Fruit fly (Drosophila melanogaster) whole organism: ENCODE results near the gene CG1324.

Source experiments
- CG8478 ChIP-seq: fragments of >200 bp; optimal IDR thresholded peaks from 2 replicates; lab custom pipeline; 2018; ENCODE audit warnings: inconsistent platforms
- Dll ChIP-seq: fragments of >200 bp; optimal IDR thresholded peaks from 2 replicates; lab custom pipeline; 2017
- EcR ChIP-seq, 2 experiments: fragments of >200 bp; optimal IDR thresholded peaks; 2 replicates each; lab custom pipeline; 2017; ENCODE audit warnings: missing biosample characterization in 2 of 2, missing genetic modification characterization in 2 of 2, missing genetic modification reagents in 2 of 2
- pan ChIP-seq: fragments of >200 bp; optimal IDR thresholded peaks from 2 replicates; lab custom pipeline; 2017
- psq ChIP-seq: fragments of >200 bp; optimal IDR thresholded peaks from 2 replicates; lab custom pipeline; 2017
- usp ChIP-seq: fragments of >200 bp; optimal IDR thresholded peaks from 2 replicates; lab custom pipeline; 2017; ENCODE audit warnings: missing biosample characterization, missing genetic modification characterization, mixed read lengths

The CG1324 gene

DNA sequence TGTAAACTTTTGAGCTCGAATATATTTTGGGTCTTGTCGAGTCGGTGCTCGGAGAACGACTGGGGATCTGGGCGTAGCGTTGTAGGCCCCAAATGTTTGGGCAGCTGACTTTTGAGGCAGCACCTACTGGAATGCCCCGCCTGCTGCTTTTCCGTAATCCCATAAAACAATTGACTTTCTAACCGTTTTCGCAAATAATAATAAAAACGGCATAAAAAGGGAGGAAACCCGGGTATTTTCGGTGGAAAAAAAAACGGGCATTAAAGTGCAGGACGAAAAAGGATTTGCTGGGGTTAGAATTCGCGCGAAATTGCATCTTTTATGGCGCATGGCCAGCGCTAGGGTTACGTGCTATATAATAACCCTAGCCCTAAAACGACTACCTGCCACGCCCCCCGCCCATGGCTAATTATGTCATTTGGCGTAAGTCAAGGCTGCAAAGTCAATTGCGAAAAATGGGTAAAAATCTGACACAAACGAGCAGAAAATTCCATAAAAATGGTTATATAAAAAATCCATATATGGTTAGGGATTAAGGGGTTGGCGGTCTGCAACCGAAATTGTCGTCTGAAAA, at the start of gene CG1324:
CG1324 (minus strand) TSS at position 51 of the 574 bp plus-strand sequence.
- TF ChIP-seq CG8478 (lab: Kevin White, UChicago) (no peak), pan (no peak)

DNA sequence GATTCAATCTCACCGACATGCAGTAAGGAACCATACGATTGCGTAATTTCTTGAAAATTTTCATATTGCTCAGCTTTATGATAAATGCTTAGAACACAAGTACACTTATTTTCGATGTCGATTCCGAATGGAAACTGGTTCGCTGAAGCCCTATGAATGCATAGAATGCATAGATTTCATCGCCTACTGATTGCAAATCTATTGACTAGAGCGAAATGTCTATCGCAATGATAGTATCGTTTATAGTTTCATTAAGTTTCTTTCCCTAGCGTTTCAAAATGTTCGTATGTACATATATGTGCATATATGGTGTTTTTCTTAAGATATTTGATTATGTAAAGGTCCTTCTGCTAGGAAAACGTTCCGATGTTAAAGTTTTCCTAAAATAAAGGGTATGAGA, 45.4 kb upstream of the CG1324 start, which contains the start of gene CG32507:
CG32507 (minus strand) TSS at position 101 of the 400 bp plus-strand sequence.
- TF ChIP-seq psq (lab: Kevin White, UChicago): no peak
- no peak for TF ChIP-seq usp (GFP tag; lab: Kevin White, UChicago)
- no peak for TF ChIP-seq CG8478 (lab: Kevin White, UChicago)
- no peak for TF ChIP-seq pan

DNA sequence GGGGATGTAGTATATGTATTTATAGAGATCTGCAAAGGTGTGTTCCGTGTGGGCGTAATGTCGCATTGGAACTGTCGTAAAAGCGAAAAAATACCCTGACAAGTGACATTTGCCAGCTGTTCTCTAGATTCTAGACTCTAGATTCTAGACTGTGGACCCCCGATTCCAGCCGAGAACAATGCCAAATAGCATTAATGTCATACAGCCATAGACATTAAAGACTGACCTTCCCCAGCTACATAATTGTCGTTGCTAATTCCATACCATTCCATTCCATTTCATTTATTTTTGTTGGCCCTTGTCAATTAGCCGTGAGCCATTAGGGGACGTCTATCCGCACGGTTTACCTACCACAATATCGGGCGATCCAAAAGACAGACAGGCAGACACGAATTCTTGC, 40.5 kb upstream of the CG1324 start:
- TF ChIP-seq pan: no peak
- TF ChIP-seq usp (GFP tag; lab: Kevin White, UChicago): no peak
- TF ChIP-seq Dll (lab: Kevin White, UChicago): no peak
- no peak for TF ChIP-seq EcR (GFP tag; optimal IDR thresholded peaks at IDR 0.05; lab: Kevin White, UChicago)
- no peak for TF ChIP-seq CG8478 (lab: Kevin White, UChicago)
- TF ChIP-seq psq (lab: Kevin White, UChicago): no peak

DNA sequence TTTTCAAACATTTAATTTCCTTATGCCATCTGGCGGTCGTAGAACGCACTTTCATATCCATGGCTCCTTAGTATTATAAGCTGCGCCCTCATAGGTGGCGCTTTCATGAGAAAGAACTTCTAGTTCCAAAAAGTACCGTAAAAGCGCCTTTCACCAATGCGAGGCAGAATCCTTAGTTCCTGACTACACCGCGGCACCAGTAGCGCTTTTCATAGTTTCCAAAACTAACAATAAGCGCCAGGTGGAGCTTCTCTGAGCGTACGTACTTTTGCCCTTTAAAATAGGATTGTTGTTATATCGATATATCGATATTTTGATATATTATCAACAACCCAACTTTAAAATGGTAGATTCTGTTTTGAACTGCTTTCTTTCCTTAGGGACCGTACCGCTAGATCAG, 24.7 kb upstream of the CG1324 start:
- no peak for TF ChIP-seq EcR (GFP tag; optimal IDR thresholded peaks at IDR 0.05; lab: Kevin White, UChicago)
- TF ChIP-seq CG8478 (lab: Kevin White, UChicago): no peak
- no peak for TF ChIP-seq Dll (lab: Kevin White, UChicago)
- no peak for TF ChIP-seq pan
- no peak for TF ChIP-seq psq (lab: Kevin White, UChicago)

DNA sequence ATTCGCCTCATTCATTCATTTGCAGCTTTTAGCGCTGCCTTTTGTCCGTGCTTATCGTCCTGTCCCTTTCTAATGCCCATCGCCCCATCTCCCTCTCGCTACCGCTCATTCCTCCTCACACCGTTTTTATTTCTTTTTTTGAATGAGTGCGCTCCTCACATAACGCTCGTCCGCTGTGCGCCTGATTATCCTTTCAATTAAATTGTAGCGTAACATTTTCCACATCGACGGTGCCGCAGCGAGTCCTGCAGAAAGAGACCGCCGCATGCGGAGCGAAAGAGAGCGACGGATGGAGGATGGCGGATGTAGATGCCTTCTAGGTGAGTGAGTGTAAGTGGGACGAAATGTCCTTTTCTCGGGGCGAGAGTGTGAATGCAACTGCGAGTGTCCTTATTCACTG, 21.2 kb upstream of the CG1324 start:
- TF ChIP-seq psq (lab: Kevin White, UChicago) (no peak), pan (no peak), CG8478 (lab: Kevin White, UChicago) (no peak), Dll (lab: Kevin White, UChicago) (no peak), usp (GFP tag; lab: Kevin White, UChicago) (no peak), EcR (GFP tag; optimal IDR thresholded peaks at IDR 0.05; lab: Kevin White, UChicago) (no peak)

DNA sequence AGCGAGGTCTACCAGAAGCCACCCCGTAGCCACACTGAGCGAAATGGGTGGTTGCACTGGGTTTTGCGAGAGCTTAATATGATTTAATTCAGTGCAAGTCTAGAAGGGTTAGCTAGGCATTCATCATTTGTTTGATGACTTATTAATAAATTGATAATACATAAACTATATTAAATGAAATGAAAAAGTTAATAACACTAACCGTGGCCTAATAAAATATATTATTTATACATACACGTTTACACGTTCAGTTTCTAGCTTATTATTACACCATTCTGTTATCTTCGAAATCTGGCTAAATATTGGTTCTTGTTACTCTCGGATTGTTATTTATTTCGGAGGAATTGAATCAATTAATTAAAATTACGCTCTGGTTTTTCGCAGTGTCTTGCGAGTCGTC, 20.7 kb upstream of the CG1324 start:
- no peak for TF ChIP-seq pan
- TF ChIP-seq CG8478 (lab: Kevin White, UChicago): no peak
- TF ChIP-seq Dll (lab: Kevin White, UChicago): no peak
- TF ChIP-seq psq (lab: Kevin White, UChicago): no peak

DNA sequence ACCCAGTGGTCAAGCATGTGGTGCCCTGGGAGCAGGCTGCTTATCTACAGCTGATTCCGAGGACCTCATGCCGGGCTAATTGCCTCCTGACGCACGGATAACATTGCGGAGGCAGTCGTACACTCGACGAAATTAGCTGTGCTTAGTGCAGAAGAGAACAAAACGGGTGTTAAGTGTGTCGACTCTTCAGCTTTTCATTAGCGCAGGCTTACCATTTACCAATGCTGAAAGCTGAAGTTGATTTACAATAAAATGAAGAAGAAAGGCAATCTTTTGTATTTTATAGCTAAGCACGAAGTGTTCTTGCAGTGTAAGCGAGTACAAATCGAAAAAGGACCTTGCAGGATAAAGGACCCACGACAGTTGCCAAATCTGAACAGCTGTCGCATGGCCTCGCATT, 17.4 kb upstream of the CG1324 start:
- TF ChIP-seq psq (lab: Kevin White, UChicago) (no peak), usp (GFP tag; lab: Kevin White, UChicago) (no peak), EcR (GFP tag; optimal IDR thresholded peaks at IDR 0.05; lab: Kevin White, UChicago) (no peak), pan (no peak), CG8478 (lab: Kevin White, UChicago) (no peak), Dll (lab: Kevin White, UChicago) (no peak)

DNA sequence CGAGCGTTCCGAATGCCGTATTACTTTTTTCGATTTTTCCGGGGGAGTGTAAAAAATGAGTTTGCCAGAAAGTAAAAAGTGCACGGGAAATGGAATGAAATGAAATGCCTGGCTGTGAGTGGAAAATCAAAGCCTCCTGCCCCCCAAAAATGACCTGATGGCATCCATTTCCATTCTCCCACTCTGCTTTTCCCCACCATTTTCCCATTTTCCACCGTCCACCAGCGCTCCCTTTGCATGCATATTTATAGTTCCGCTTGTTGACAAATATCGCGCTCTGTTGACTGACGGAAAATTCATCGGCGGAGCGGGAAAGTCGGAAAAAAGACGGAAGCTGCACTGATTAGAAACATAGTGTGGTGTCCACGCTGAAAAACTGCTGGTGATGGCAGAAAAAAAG, 10.1 kb upstream of the CG1324 start, which contains the start of gene CG15452:
CG15452 (minus strand) TSS at position 101 of the 400 bp plus-strand sequence.
- TF ChIP-seq pan (no peak), CG8478 (lab: Kevin White, UChicago) (no peak), EcR (GFP tag; optimal IDR thresholded peaks at IDR 0.05; lab: Kevin White, UChicago) (no peak), usp (GFP tag; lab: Kevin White, UChicago) (no peak), psq (lab: Kevin White, UChicago) (no peak), Dll (lab: Kevin White, UChicago) (no peak)

DNA sequence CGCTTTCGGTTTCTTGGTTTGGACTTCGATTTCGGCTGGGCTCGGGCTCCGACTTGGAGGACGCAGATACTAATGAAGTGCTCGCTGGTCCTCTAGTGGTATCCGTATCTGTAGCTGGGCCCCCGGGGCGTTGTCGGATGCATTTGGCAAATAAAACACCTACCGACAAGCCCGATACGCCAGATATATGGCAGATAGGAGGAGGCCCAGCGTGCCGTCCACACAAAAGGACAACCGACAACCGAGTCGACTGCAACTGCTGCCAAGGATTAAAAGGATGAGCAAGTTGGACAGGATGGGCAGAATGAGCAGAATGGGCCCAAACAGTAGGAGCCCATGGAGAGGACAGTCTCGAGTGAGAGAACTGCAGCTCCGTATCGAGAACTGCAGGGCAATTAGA, 3.8 kb upstream of the CG1324 start:
- no peak for TF ChIP-seq pan
- TF ChIP-seq Dll (lab: Kevin White, UChicago): no peak
- TF ChIP-seq psq (lab: Kevin White, UChicago): no peak
- no peak for TF ChIP-seq usp (GFP tag; lab: Kevin White, UChicago)
- no peak for TF ChIP-seq CG8478 (lab: Kevin White, UChicago)
- no peak for TF ChIP-seq EcR (GFP tag; optimal IDR thresholded peaks at IDR 0.05; lab: Kevin White, UChicago)

DNA sequence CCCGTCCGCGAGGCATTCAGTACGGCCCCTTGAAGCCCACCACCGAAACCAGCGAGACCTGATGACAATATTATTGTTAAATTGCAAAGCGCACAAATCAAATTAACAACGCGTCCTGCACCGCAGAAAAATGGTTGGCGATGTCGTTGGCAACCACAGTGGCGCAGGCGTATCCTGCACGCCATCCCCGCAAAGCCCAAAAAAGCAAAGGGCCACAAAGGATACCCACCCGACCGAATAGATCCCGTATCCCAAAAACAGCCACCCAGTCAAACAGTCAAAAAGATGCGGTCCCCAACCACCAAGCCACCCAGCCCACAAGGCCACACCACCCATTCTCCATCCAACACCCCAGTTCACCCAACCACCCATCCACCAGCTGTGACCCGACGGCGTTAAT, 4.3 kb downstream of the CG1324 start:
- TF ChIP-seq Dll (lab: Kevin White, UChicago) (no peak), psq (lab: Kevin White, UChicago) (no peak), pan (no peak), usp (GFP tag; lab: Kevin White, UChicago) (no peak)

DNA sequence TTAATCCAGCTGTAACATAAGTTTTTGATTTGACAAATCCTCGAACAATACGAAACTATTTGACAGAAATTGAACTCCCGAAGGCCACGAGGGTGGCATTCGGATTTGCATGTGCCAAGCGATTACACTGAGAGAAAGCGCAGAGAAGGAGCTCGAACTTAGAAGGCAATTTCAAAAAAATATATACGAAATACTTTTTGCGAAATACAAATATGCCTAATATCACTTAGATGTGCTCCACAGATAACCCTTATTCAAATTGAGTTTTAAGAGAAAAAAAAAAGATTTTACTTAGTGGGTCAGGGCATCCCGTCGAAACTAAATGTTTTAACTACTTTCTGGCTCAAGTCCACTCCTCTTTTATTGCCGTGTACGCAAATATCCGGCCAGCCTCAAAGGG, 7.2 kb downstream of the CG1324 start:
- TF ChIP-seq pan: no peak
- TF ChIP-seq Dll (lab: Kevin White, UChicago): no peak
- TF ChIP-seq usp (GFP tag; lab: Kevin White, UChicago): no peak
- TF ChIP-seq EcR (GFP tag; optimal IDR thresholded peaks at IDR 0.05; lab: Kevin White, UChicago): no peak
- TF ChIP-seq CG8478 (lab: Kevin White, UChicago): no peak
- no peak for TF ChIP-seq psq (lab: Kevin White, UChicago)

DNA sequence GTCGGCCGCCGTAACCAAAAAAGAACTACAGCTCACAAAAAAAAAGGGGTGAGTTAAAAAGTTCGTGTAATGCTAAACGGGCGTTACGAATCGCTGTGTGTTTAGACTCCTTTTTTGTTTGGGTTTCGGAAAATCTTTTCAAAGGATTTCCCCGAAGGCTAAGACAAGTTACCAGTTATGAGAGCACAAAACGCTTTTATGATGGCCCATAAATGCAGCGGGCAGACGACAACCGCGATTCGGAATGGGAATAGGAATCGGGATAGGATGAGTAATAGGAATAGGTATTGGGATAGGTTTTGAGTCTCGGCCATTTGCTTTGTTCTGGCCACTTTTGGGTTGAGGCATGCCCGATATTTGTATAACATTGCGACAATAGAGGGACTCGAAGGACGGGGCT, 11.3 kb downstream of the CG1324 start:
- no peak for TF ChIP-seq EcR (GFP tag; optimal IDR thresholded peaks at IDR 0.05; lab: Kevin White, UChicago)
- TF ChIP-seq Dll (lab: Kevin White, UChicago): no peak
- no peak for TF ChIP-seq usp (GFP tag; lab: Kevin White, UChicago)
- no peak for TF ChIP-seq CG8478 (lab: Kevin White, UChicago)
- no peak for TF ChIP-seq psq (lab: Kevin White, UChicago)
- no peak for TF ChIP-seq pan

DNA sequence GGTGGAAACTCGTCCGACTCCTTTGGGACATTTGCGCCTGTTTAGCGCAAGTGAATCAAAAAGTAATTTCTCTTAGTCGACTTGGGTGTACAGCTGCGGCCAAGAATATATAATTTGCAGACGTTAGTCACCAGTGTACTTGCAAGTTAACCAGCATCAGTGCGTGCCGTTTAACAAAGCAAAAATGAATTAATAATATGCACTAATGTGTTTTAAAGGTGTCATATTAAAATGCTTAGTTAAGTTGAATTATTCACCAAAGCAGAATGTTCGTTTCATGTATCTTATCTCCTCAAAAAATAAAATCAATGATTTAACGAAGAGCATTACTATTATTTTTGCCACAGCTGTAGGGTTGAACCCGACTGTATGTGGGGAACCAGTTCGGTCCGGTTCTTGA, 12.6 kb downstream of the CG1324 start:
- no peak for TF ChIP-seq usp (GFP tag; lab: Kevin White, UChicago)
- no peak for TF ChIP-seq Dll (lab: Kevin White, UChicago)
- TF ChIP-seq CG8478 (lab: Kevin White, UChicago): no peak
- no peak for TF ChIP-seq EcR (GFP tag; optimal IDR thresholded peaks at IDR 0.05; lab: Kevin White, UChicago)
- no peak for TF ChIP-seq psq (lab: Kevin White, UChicago)
- no peak for TF ChIP-seq pan
